Worm (Caenorhabditis elegans): Measurements from ENCODE around the gene rsef-1.

- TF ChIP-seq egl-44 (GFP tag; IDR thresholded peaks at IDR 0.05) (no peak), pbrm-1 (GFP tag; IDR thresholded peaks at IDR 0.05) (no peak), aptf-3 (GFP tag; IDR thresholded peaks at IDR 0.05) (no peak), nfyb-1 (GFP tag; IDR thresholded peaks at IDR 0.05) (no peak), nhr-179 (tag; optimal IDR thresholded peaks at IDR 0.05) (no peak), nfya-1 (tag; optimal IDR thresholded peaks at IDR 0.05; ENCODE audit: borderline replicate concordance, insufficient read depth) (no peak), atf-7 (tag; optimal IDR thresholded peaks at IDR 0.05) (no peak), athp-1 (tag; optimal IDR thresholded peaks at IDR 0.05) (no peak), F55B11.4 (tag; optimal IDR thresholded peaks at IDR 0.05; ENCODE audit: borderline replicate concordance, insufficient read depth) (no peak), ceh-58 (GFP tag; IDR thresholded peaks at IDR 0.05) (no peak), F52B5.7 (tag; optimal IDR thresholded peaks at IDR 0.05) (no peak)
Observed at ce11 chrX:3049233-3049632, 10.0 kb downstream of the rsef-1 start.

All from whole organism, young adult.